Fruit fly (Drosophila melanogaster): Measurements from ENCODE around the gene BG642312.

The BG642312 gene

DNA sequence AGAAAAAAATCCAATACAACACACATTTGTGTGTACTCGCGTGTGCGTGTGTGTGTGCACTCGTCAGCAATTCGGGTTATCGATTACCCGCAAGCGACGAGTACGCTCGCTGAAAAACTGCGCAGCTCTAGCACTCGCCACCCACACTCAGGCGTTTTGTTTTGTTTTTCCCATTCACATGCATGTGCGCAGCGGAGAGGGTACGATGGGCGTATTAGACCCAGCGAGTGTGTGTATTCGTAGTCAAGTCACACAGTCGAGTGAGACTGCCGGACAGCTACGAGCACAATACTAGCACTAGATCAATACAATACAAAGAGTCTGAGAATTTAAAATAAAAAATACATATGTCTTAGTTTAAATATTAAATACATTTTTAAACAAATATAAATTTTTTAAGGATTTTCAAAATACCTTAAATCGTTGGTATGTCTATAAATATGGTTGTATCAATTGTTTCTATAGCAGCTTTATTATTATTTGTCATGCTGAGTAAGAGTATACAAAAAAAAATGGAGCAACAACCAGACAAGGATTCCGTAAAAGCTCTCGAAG lies 48.2 kb downstream of the BG642312 start, which contains the start of the genes D19B and CG43293 (continued):
- TF ChIP-seq CG9727 (GFP tag; optimal IDR thresholded peaks at IDR 0.05), result peak; percentile 86
- peak; percentile 59; the same call in 2 of the 3 replicates for TF ChIP-seq CG6791 (GFP tag; IDR thresholded peaks at IDR 0.05; ENCODE audit: partially characterized antibody)
- peak; percentile 92 for TF ChIP-seq MESR4 (GFP tag; optimal IDR thresholded peaks at IDR 0.05)
- TF ChIP-seq CG11456 (GFP tag; IDR thresholded peaks at IDR 0.05), result peak; percentile 98
- TF ChIP-seq en (GFP tag; optimal IDR thresholded peaks at IDR 0.05), result peak; percentile 33
- TF ChIP-seq Vsx1 (GFP tag; optimal IDR thresholded peaks at IDR 0.05), result no peak
- TF ChIP-seq ATbp (GFP tag; optimal IDR thresholded peaks at IDR 0.05), result peak; percentile 76
- TF ChIP-seq ci (GFP tag; IDR thresholded peaks at IDR 0.05), result peak; percentile 97
- TF ChIP-seq CG7786 (GFP tag; optimal IDR thresholded peaks at IDR 0.05), result peak; percentile 84
- no peak for TF ChIP-seq h (optimal IDR thresholded peaks at IDR 0.05)
- TF ChIP-seq TFAM (GFP tag; optimal IDR thresholded peaks at IDR 0.05), result peak; percentile 47
- TF ChIP-seq Scr (GFP tag; IDR thresholded peaks at IDR 0.05; ENCODE audit: partially characterized antibody), result peak; percentile 53; the same call in 1 of the 2 replicates
- TF ChIP-seq H2.0 (GFP tag; IDR thresholded peaks at IDR 0.05), result peak; percentile 93
- peak; percentile 66 for TF ChIP-seq gcm2 (GFP tag; optimal IDR thresholded peaks at IDR 0.05)
- TF ChIP-seq crol (GFP tag; IDR thresholded peaks at IDR 0.05), result peak; percentile 34; the same call in 1 of the 2 replicates
- TF ChIP-seq org-1 (GFP tag; optimal IDR thresholded peaks at IDR 0.05), result peak; percentile 63
- TF ChIP-seq chif (GFP tag; optimal IDR thresholded peaks at IDR 0.05), result peak; percentile 80 to 87
- peak; percentile 59; the same call in 1 of the 2 replicates for TF ChIP-seq Bgb (GFP tag; IDR thresholded peaks at IDR 0.05; ENCODE audit: partially characterized antibody)
- TF ChIP-seq CG31224 (GFP tag; IDR thresholded peaks at IDR 0.05), result peak; percentile 76
- peak; percentile 90 for TF ChIP-seq Dbx (GFP tag; IDR thresholded peaks at IDR 0.05)
- TF ChIP-seq Hmr (GFP tag; optimal IDR thresholded peaks at IDR 0.05), result peak; percentile 90
- peak; percentile 93 for TF ChIP-seq Awh (GFP tag; IDR thresholded peaks at IDR 0.05)
- TF ChIP-seq ftz-f1 (GFP tag; optimal IDR thresholded peaks at IDR 0.05), result peak; percentile 79
- TF ChIP-seq Hand (GFP tag; optimal IDR thresholded peaks at IDR 0.05), result peak; percentile 62
- peak; percentile 78 for TF ChIP-seq CG9876 (GFP tag; optimal IDR thresholded peaks at IDR 0.05)
- TF ChIP-seq NK7.1 (GFP tag; optimal IDR thresholded peaks at IDR 0.05), result peak; percentile 73
- peak in 1 of 2 experiments; percentile 36 for TF ChIP-seq pan (optimal IDR thresholded peaks at IDR 0.05)
- peak in 1 of 2 experiments; percentile 92 for TF ChIP-seq pan (GFP tag; optimal IDR thresholded peaks at IDR 0.05 in 1 of 2, IDR thresholded peaks at IDR 0.05 in 1 of 2)
- TF ChIP-seq Atf-2 (GFP tag; optimal IDR thresholded peaks at IDR 0.05), result peak; percentile 73
- peak; percentile 77 for TF ChIP-seq nerfin-2 (GFP tag; IDR thresholded peaks at IDR 0.05; ENCODE audit: partially characterized antibody)
- TF ChIP-seq CG6254 (GFP tag; optimal IDR thresholded peaks at IDR 0.05), result peak; percentile 77
- peak; percentile 87 for TF ChIP-seq CG11504 (tag; optimal IDR thresholded peaks at IDR 0.05)
- no peak for TF ChIP-seq hkb (optimal IDR thresholded peaks at IDR 0.05)
- TF ChIP-seq hkb (GFP tag; IDR thresholded peaks at IDR 0.05), result peak; percentile 91
- peak; percentile 66 for TF ChIP-seq CG31388 (GFP tag; optimal IDR thresholded peaks at IDR 0.05)
- TF ChIP-seq gcm (GFP tag; optimal IDR thresholded peaks at IDR 0.05), result peak; percentile 83
- TF ChIP-seq Oli (tag; optimal IDR thresholded peaks at IDR 0.05), result peak; percentile 83
- peak; percentile 88 for TF ChIP-seq bowl (GFP tag; IDR thresholded peaks at IDR 0.05)
- TF ChIP-seq Hr39 (optimal IDR thresholded peaks at IDR 0.05), result no peak
- peak; percentile 91 for TF ChIP-seq CG1603 (tag; optimal IDR thresholded peaks at IDR 0.05)
- TF ChIP-seq NfI (GFP tag; optimal IDR thresholded peaks at IDR 0.05), result peak; percentile 91
- no peak for TF ChIP-seq Doc3 (GFP tag; IDR thresholded peaks at IDR 0.05; ENCODE audit: partially characterized antibody)
- peak; percentile 90 for TF ChIP-seq ranshi (GFP tag; IDR thresholded peaks at IDR 0.05)
- TF ChIP-seq pros (GFP tag; optimal IDR thresholded peaks at IDR 0.05), result no peak
- peak; percentile 72; the same call in 1 of the 2 replicates for TF ChIP-seq ham (GFP tag; IDR thresholded peaks at IDR 0.05)
- TF ChIP-seq CG6683 (GFP tag; optimal IDR thresholded peaks at IDR 0.05), result peak; percentile 69
- TF ChIP-seq Mad (GFP tag; optimal IDR thresholded peaks at IDR 0.05), result peak; percentile 87
- TF ChIP-seq dpn (GFP tag; optimal IDR thresholded peaks at IDR 0.05), result peak; percentile 92 to 93
- TF ChIP-seq HmgZ (tag; optimal IDR thresholded peaks at IDR 0.05), result peak; percentile 92
- peak; percentile 77; the same call in 2 of the 3 replicates for TF ChIP-seq Opbp (GFP tag; IDR thresholded peaks at IDR 0.05; ENCODE audit: partially characterized antibody)
